Worm (Caenorhabditis elegans) whole organism, L2 larva: Measurements from ENCODE around the gene clec-180.

Experiments
- ama-1 ChIP-seq: fragments of 150-350 bp; optimal IDR thresholded peaks from 2 replicates; lab custom pipeline; 2018; ENCODE audit warnings: inconsistent platforms
- egl-27 ChIP-seq: sonication (generic microtip); optimal IDR thresholded peaks from 3 replicates; lab custom pipeline; 2017; ENCODE audit warnings: missing biosample characterization, missing genetic modification reagents, missing genetic modification characterization
- mbf-1 ChIP-seq: sonication (generic microtip); optimal IDR thresholded peaks from 2 replicates; lab custom pipeline; 2017; ENCODE audit warnings: missing biosample characterization, missing genetic modification characterization
- mdl-1 ChIP-seq, 2 experiments: fragments of 150-350 bp in 1 of 2; sonication (generic microtip) in 1 of 2; optimal IDR thresholded peaks; 2 replicates each; lab custom pipeline; 2017; ENCODE audit warnings: missing biosample characterization in 2 of 2, missing genetic modification characterization in 2 of 2
- nhr-10 ChIP-seq: sonication (generic microtip); optimal IDR thresholded peaks from 2 replicates; lab custom pipeline; 2017; ENCODE audit warnings: missing biosample characterization, missing genetic modification characterization
- peb-1 ChIP-seq: fragments of 150-350 bp; optimal IDR thresholded peaks from 2 replicates; lab custom pipeline; 2014; ENCODE audit warnings: missing biosample characterization, missing genetic modification characterization
- snpc-4 ChIP-seq: fragments of 150-350 bp; optimal IDR thresholded peaks from 2 replicates; lab custom pipeline; 2014; ENCODE audit warnings: missing biosample characterization, missing genetic modification characterization
- unc-62 ChIP-seq: fragments of 150-350 bp; optimal IDR thresholded peaks from 2 replicates; lab custom pipeline; 2014; ENCODE audit warnings: missing biosample characterization, missing genetic modification reagents, missing genetic modification characterization

DNA sequence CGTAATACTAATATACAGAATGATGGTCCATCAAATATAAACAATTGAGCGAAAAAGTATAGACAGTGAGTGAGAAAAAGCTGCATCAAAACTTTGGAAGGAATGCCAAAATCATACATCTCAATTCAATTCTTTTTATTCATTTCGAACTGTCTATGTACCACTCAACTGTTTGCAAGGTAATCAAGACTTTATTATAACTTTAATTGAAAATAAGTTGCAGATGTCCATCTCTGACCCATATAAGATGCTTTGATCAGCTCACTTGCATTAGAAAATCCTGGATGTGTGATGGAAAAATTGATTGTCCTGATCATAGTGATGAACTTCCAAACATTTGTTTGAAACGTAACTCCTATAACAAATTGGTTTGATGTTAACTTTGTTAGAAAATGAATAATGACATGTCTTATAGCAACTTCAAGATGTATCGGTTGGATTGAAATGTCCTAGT is 1.1 kb upstream of the clec-180 start, which contains the start of gene F32E10.8:
- TF ChIP-seq egl-27 (tag; lab: Kevin White, UChicago): no peak
- no peak for TF ChIP-seq nhr-10
- no peak for TF ChIP-seq peb-1 (tag; lab: Kevin White, UChicago)
- no peak for TF ChIP-seq mbf-1 (tag; lab: Kevin White, UChicago)
- no peak for TF ChIP-seq mdl-1 (tag; optimal IDR thresholded peaks at IDR 0.05; lab: Kevin White, UChicago)
- no peak for TF ChIP-seq ama-1 (lab: Kevin White, UChicago)
- no peak for TF ChIP-seq unc-62
- TF ChIP-seq snpc-4: no peak
